Worm (Caenorhabditis elegans) whole organism, L2 larva: ENCODE measurements around the gene idpp-12.

Experiments used
- nhr-11 ChIP-seq: fragments of 150-350 bp; optimal IDR thresholded peaks from 2 replicates; lab custom pipeline; 2014; ENCODE audit warnings: missing biosample characterization, missing genetic modification characterization
- nhr-21 ChIP-seq: fragments of 150-350 bp; optimal IDR thresholded peaks from 2 replicates; lab custom pipeline; 2014; ENCODE audit warnings: missing biosample characterization, missing genetic modification characterization

- no peak for TF ChIP-seq nhr-21
- no peak for TF ChIP-seq nhr-11 (tag; lab: Kevin White, UChicago)
Measured at ce11 chrIV:3273295-3273694, 30.5 kb upstream of the idpp-12 start, which contains the start of gene T26C12.3.
